Worm (Caenorhabditis elegans) whole organism, L4 larva: ENCODE measurements around the gene C31E10.11.

Experiments used
- Y105C5A.15 ChIP-seq: fragments of 200-800 bp; sonication (Bioruptor generic); IDR thresholded peaks from 2 replicates; pipeline ENCODE4 v1.3.6; 2022; ENCODE audit warnings: missing genetic modification characterization, missing compliant biosample characterization
- Y48G9A.11 ChIP-seq: fragments of 200-800 bp; sonication (Bioruptor generic); IDR thresholded peaks from 2 replicates; pipeline ENCODE4 v1.3.6; 2022; ENCODE audit warnings: missing genetic modification reagents, missing genetic modification characterization, missing compliant biosample characterization
- ZK337.2 ChIP-seq: fragments of 200-800 bp; sonication (Bioruptor generic); IDR thresholded peaks from 2 replicates; pipeline ENCODE4 v1.3.6; 2022; ENCODE audit warnings: missing genetic modification reagents, missing genetic modification characterization, missing compliant biosample characterization
- aha-1 ChIP-seq: fragments of 150-350 bp; peaks from one replicate; lab custom pipeline; 2014; ENCODE audit warnings: missing biosample characterization, missing genetic modification characterization
- ceh-28 ChIP-seq: fragments of 150-350 bp; optimal IDR thresholded peaks from 2 replicates; lab custom pipeline; 2014; ENCODE audit warnings: missing biosample characterization, missing genetic modification reagents, missing genetic modification characterization
- ceh-44 ChIP-seq: fragments of 200-800 bp; sonication (Bioruptor generic); IDR thresholded peaks from 2 replicates; pipeline ENCODE4 v1.3.6; 2022; ENCODE audit warnings: missing genetic modification reagents, missing genetic modification characterization, missing compliant biosample characterization
- ceh-82 ChIP-seq: sonication (generic microtip); optimal IDR thresholded peaks from 2 replicates; lab custom pipeline; 2017; ENCODE audit warnings: missing biosample characterization, missing genetic modification characterization
- ctbp-1 ChIP-seq: fragments of 200-800 bp; sonication (Bioruptor generic); IDR thresholded peaks from 2 replicates; pipeline ENCODE4 v1.3.6; 2022; ENCODE audit warnings: missing genetic modification reagents, missing genetic modification characterization, missing compliant biosample characterization
- daf-16 ChIP-seq, 3 experiments: sonication (generic microtip); optimal IDR thresholded peaks; 2 replicates each; lab custom pipeline; 2016 to 2017; ENCODE audit warnings: missing genetic modification characterization in 3 of 3, missing genetic modification reagents in 3 of 3, mild to moderate bottlenecking in 2 of 3, missing compliant biosample characterization in 2 of 3, missing biosample characterization in 1 of 3, moderate library complexity in 1 of 3
- dmd-6 ChIP-seq: fragments of 200-800 bp; sonication (Bioruptor generic); IDR thresholded peaks from 2 replicates; pipeline ENCODE4 v1.3.6; 2022; ENCODE audit warnings: missing genetic modification reagents, missing genetic modification characterization, missing compliant biosample characterization
- dve-1 ChIP-seq: sonication (generic microtip); optimal IDR thresholded peaks from 2 replicates; lab custom pipeline; 2017; ENCODE audit warnings: antibody characterized with exemption, mild to moderate bottlenecking, missing genetic modification characterization, missing compliant biosample characterization; ENCODE audit not compliant: insufficient read depth
- fkh-10 ChIP-seq: fragments of 150-350 bp; optimal IDR thresholded peaks from 2 replicates; lab custom pipeline; 2014; ENCODE audit warnings: missing biosample characterization, missing genetic modification reagents, missing genetic modification characterization
- hif-1 ChIP-seq, 2 experiments: sonication (generic microtip); optimal IDR thresholded peaks; 2 replicates each; lab custom pipeline; 2016 to 2017; ENCODE audit warnings: missing compliant biosample characterization in 2 of 2, missing genetic modification characterization in 2 of 2, missing genetic modification reagents in 2 of 2, missing genotype in 2 of 2, mild to moderate bottlenecking in 1 of 2
- hlh-11 ChIP-seq: fragments of 200-800 bp; sonication (Bioruptor generic); optimal IDR thresholded peaks from 2 replicates; lab custom pipeline; 2018; ENCODE audit warnings: mild to moderate bottlenecking, missing genetic modification characterization, missing compliant biosample characterization
- hlh-30 ChIP-seq: sonication (generic microtip); optimal IDR thresholded peaks from 2 replicates; lab custom pipeline; 2017; ENCODE audit warnings: antibody characterized with exemption, mild to moderate bottlenecking, missing genetic modification characterization, missing compliant biosample characterization; ENCODE audit not compliant: insufficient read depth
- hmg-1.1 ChIP-seq: fragments of 200-800 bp; sonication (Bioruptor generic); IDR thresholded peaks from 2 replicates; pipeline ENCODE4 v1.3.6; 2022; ENCODE audit warnings: missing genetic modification reagents, missing genetic modification characterization, missing compliant biosample characterization
- jun-1 ChIP-seq: fragments of 150-350 bp; optimal IDR thresholded peaks from 2 replicates; lab custom pipeline; 2014; ENCODE audit warnings: missing biosample characterization, missing genetic modification reagents, missing genetic modification characterization
- lin-39 ChIP-seq: fragments of 150-350 bp; optimal IDR thresholded peaks from 2 replicates; lab custom pipeline; 2014; ENCODE audit warnings: missing biosample characterization, missing genetic modification reagents, missing genetic modification characterization
- madf-5 ChIP-seq, 2 experiments: fragments of 200-800 bp; sonication (Bioruptor generic); IDR thresholded peaks; 2 replicates each; pipeline ENCODE4 v1.3.6; 2022; ENCODE audit warnings: missing compliant biosample characterization in 2 of 2, missing genetic modification characterization in 2 of 2
- mdl-1 ChIP-seq, 2 experiments: fragments of 150-350 bp in 1 of 2; sonication (generic microtip) in 1 of 2; optimal IDR thresholded peaks; 2 replicates each; lab custom pipeline; 2014 to 2017; ENCODE audit warnings: missing biosample characterization in 2 of 2, missing genetic modification characterization in 2 of 2
- mxl-2 ChIP-seq: fragments of 200-800 bp; sonication (Bioruptor generic); conservative IDR thresholded peaks from 2 replicates; pipeline ENCODE4 v1.3.6; 2022; ENCODE audit warnings: missing genetic modification reagents, missing genetic modification characterization, missing compliant biosample characterization
- mxl-3 ChIP-seq: fragments of 200-800 bp; sonication (Bioruptor generic); optimal IDR thresholded peaks from 2 replicates; lab custom pipeline; 2018; ENCODE audit warnings: mild to moderate bottlenecking, missing genetic modification characterization, missing compliant biosample characterization
- nhr-102 ChIP-seq: sonication (generic microtip); optimal IDR thresholded peaks from 2 replicates; lab custom pipeline; 2016; ENCODE audit warnings: mild to moderate bottlenecking, missing genetic modification characterization, moderate library complexity, missing compliant biosample characterization
- nhr-11 ChIP-seq: fragments of 150-350 bp; optimal IDR thresholded peaks from 2 replicates; lab custom pipeline; 2014; ENCODE audit warnings: missing biosample characterization, missing genetic modification characterization
- nhr-111 ChIP-seq: fragments of 200-800 bp; sonication (Bioruptor generic); optimal IDR thresholded peaks from 2 replicates; lab custom pipeline; 2018; ENCODE audit warnings: mild to moderate bottlenecking, missing genetic modification characterization, missing compliant biosample characterization
- nhr-237 ChIP-seq: sonication (generic microtip); optimal IDR thresholded peaks from 2 replicates; lab custom pipeline; 2017; ENCODE audit warnings: missing biosample characterization, missing genetic modification characterization
- nhr-25 ChIP-seq: sonication (generic microtip); optimal IDR thresholded peaks from 2 replicates; lab custom pipeline; 2017; ENCODE audit warnings: missing genetic modification characterization, mild to moderate bottlenecking, missing compliant biosample characterization, antibody characterized with exemption, moderate library complexity, borderline replicate concordance; ENCODE audit not compliant: insufficient read depth
- nhr-28 ChIP-seq: fragments of 150-350 bp; optimal IDR thresholded peaks from 2 replicates; lab custom pipeline; 2014; ENCODE audit warnings: missing biosample characterization, missing genetic modification characterization
- nhr-42 ChIP-seq: fragments of 200-800 bp; sonication (Bioruptor generic); IDR thresholded peaks from 2 replicates; pipeline ENCODE4 v1.3.6; 2022; ENCODE audit warnings: missing genetic modification characterization, missing compliant biosample characterization
- nhr-48 ChIP-seq: sonication (generic microtip); optimal IDR thresholded peaks from 2 replicates; lab custom pipeline; 2016; ENCODE audit warnings: mild to moderate bottlenecking, missing genetic modification characterization, missing compliant biosample characterization
- nhr-6 ChIP-seq: fragments of 150-350 bp; optimal IDR thresholded peaks from 2 replicates; lab custom pipeline; 2014; ENCODE audit warnings: missing biosample characterization, missing genetic modification characterization
- nhr-77 ChIP-seq: fragments of 150-350 bp; optimal IDR thresholded peaks from 2 replicates; lab custom pipeline; 2014; ENCODE audit warnings: missing biosample characterization, missing genetic modification characterization
- pha-4 ChIP-seq, 2 experiments: fragments of 150-350 bp in 1 of 2; fragments of 200-800 bp in 1 of 2; sonication (Bioruptor generic) in 1 of 2; IDR thresholded peaks in 1 of 2; optimal IDR thresholded peaks in 1 of 2; 2 replicates each; pipeline versions ENCODE4 v1.3.6 to Lab custom; 2014 to 2022; ENCODE audit warnings: missing genetic modification characterization in 2 of 2, missing genetic modification reagents in 2 of 2, missing biosample characterization in 1 of 2, missing compliant biosample characterization in 1 of 2
- php-3 ChIP-seq: fragments of 200-800 bp; sonication (Bioruptor generic); IDR thresholded peaks from 2 replicates; pipeline ENCODE4 v1.3.6; 2022; ENCODE audit warnings: missing genetic modification reagents, missing genetic modification characterization, missing compliant biosample characterization
- pqm-1 ChIP-seq: sonication (generic microtip); optimal IDR thresholded peaks from 2 replicates; lab custom pipeline; 2017; ENCODE audit warnings: missing biosample characterization, missing genetic modification characterization
- rbr-2 ChIP-seq: sonication (generic microtip); optimal IDR thresholded peaks from 2 replicates; lab custom pipeline; 2016; ENCODE audit warnings: missing genotype, missing genetic modification characterization, missing compliant biosample characterization
- snpc-4 ChIP-seq: fragments of 150-350 bp; optimal IDR thresholded peaks from 2 replicates; lab custom pipeline; 2014; ENCODE audit warnings: missing biosample characterization, missing genetic modification characterization
- spr-1 ChIP-seq: sonication (generic microtip); optimal IDR thresholded peaks from 2 replicates; lab custom pipeline; 2016; ENCODE audit warnings: mild to moderate bottlenecking, missing genetic modification characterization, missing compliant biosample characterization
- spr-3 ChIP-seq: fragments of 200-800 bp; sonication (Bioruptor generic); optimal IDR thresholded peaks from 2 replicates; lab custom pipeline; 2018; ENCODE audit warnings: mild to moderate bottlenecking, missing genetic modification characterization, missing compliant biosample characterization
- unc-62 ChIP-seq, 3 experiments: fragments of 150-350 bp in 1 of 3; sonication (generic microtip); optimal IDR thresholded peaks in 2 of 3; peaks in 1 of 3; 1 replicate in 1 of 3; 2 replicates in 2 of 3; lab custom pipeline; 2014 to 2017; ENCODE audit warnings: missing biosample characterization in 3 of 3, missing genetic modification characterization in 3 of 3, missing genetic modification reagents in 3 of 3, missing genotype in 1 of 3
- zag-1 ChIP-seq: fragments of 150-350 bp; optimal IDR thresholded peaks from 2 replicates; lab custom pipeline; 2014; ENCODE audit warnings: missing biosample characterization, missing genetic modification characterization
- zfp-2 ChIP-seq: sonication (generic microtip); optimal IDR thresholded peaks from 2 replicates; lab custom pipeline; 2016; ENCODE audit warnings: mild to moderate bottlenecking, missing genetic modification characterization, missing compliant biosample characterization
- zip-2 ChIP-seq: fragments of 150-350 bp; optimal IDR thresholded peaks from 2 replicates; lab custom pipeline; 2014; ENCODE audit warnings: missing biosample characterization, missing genetic modification characterization

C31E10.11 gene

ce11 chrX:14003538-14003937 lies 13.0 kb upstream of the C31E10.11 start (continued):
- TF ChIP-seq ctbp-1, result no peak
- no peak for TF ChIP-seq jun-1 (tag; lab: Kevin White, UChicago)
- no peak for TF ChIP-seq nhr-237 (tag; lab: Kevin White, UChicago)
- TF ChIP-seq spr-3, result no peak
- TF ChIP-seq ceh-44 (GFP tag; lab: Robert Waterston, UW), result no peak
- TF ChIP-seq zag-1, result no peak
- no peak for TF ChIP-seq ceh-28 (tag; lab: Kevin White, UChicago)
- TF ChIP-seq daf-16 (GFP tag; optimal IDR thresholded peaks at IDR 0.05; lab: Kevin White, UChicago), result no peak
- peak; percentile 62 for TF ChIP-seq daf-16 (tag; optimal IDR thresholded peaks at IDR 0.05; lab: Kevin White, UChicago)
- TF ChIP-seq pqm-1 (tag; lab: Kevin White, UChicago), result peak; percentile 24
- TF ChIP-seq Y48G9A.11 (GFP tag; lab: Robert Waterston, UW), result no peak
- TF ChIP-seq zfp-2, result no peak
- no peak for TF ChIP-seq nhr-42
- peak; percentile 80 for TF ChIP-seq nhr-28 (tag; lab: Kevin White, UChicago)

ce11 chrX:14002739-14003138 lies 12.2 kb upstream of the C31E10.11 start:
- TF ChIP-seq dmd-6 (GFP tag; lab: Robert Waterston, UW) (no peak), hif-1 (tag; optimal IDR thresholded peaks at IDR 0.05; lab: Kevin White, UChicago) (no peak), daf-16 (GFP tag; optimal IDR thresholded peaks at IDR 0.05; lab: Kevin White, UChicago) (no peak), daf-16 (tag; optimal IDR thresholded peaks at IDR 0.05; lab: Kevin White, UChicago) (peak; percentile 77), unc-62 (GFP tag; optimal IDR thresholded peaks at IDR 0.05 in 1 of 2; lab: Kevin White, UChicago) (peak in 1 of 2 experiments; percentile 32), unc-62 (tag; optimal IDR thresholded peaks at IDR 0.05; lab: Kevin White, UChicago) (no peak), aha-1 (peak; percentile 64), ceh-82 (tag; lab: Kevin White, UChicago) (no peak), zip-2 (no peak)

ce11 chrX:14001494-14001974 lies 11.0 kb upstream of the C31E10.11 start, which contains the start of gene cytb-5.1:
Gene cytb-5.1, plus strand, starts transcription at chrX:14001924.
- peak; percentile 39; the same call in 1 of the 2 replicates for TF ChIP-seq pha-4 (GFP tag; IDR thresholded peaks at IDR 0.05; lab: Robert Waterston, UW)
- peak; percentile 58 for TF ChIP-seq pha-4 (tag; optimal IDR thresholded peaks at IDR 0.05; lab: Kevin White, UChicago)
- TF ChIP-seq nhr-28 (tag; lab: Kevin White, UChicago), result peak; percentile 94
- TF ChIP-seq hlh-11 (tag; lab: Kevin White, UChicago), result peak; percentile 80
- no peak for TF ChIP-seq madf-5 (GFP tag; IDR thresholded peaks at IDR 0.05; lab: Robert Waterston, UW)
- TF ChIP-seq snpc-4 (tag; lab: Kevin White, UChicago), result no peak
- TF ChIP-seq ZK337.2 (GFP tag; lab: Robert Waterston, UW), result no peak
- TF ChIP-seq spr-1 (tag; lab: Kevin White, UChicago), result no peak
- TF ChIP-seq hmg-1.1 (GFP tag; lab: Robert Waterston, UW), result peak; percentile 54; the same call in 1 of the 2 replicates
- TF ChIP-seq nhr-6 (tag; lab: Kevin White, UChicago), result peak; percentile 67
- TF ChIP-seq Y48G9A.11 (GFP tag; lab: Robert Waterston, UW), result no peak
- peak; percentile 84 for TF ChIP-seq nhr-102 (tag; lab: Kevin White, UChicago)
- TF ChIP-seq lin-39 (tag; lab: Kevin White, UChicago), result no peak
- peak; percentile 15 for TF ChIP-seq nhr-11 (tag; lab: Kevin White, UChicago)
- no peak for TF ChIP-seq nhr-111
- 0 out of 2 replicates have a peak, but pooled peaks have one; percentile 18 for TF ChIP-seq php-3 (GFP tag; lab: Robert Waterston, UW)
- peak in 1 of 2 experiments; percentile 7 for TF ChIP-seq daf-16 (GFP tag; optimal IDR thresholded peaks at IDR 0.05; lab: Kevin White, UChicago)
- TF ChIP-seq daf-16 (tag; optimal IDR thresholded peaks at IDR 0.05; lab: Kevin White, UChicago), result peak; percentile 86
- peak; percentile 68 for TF ChIP-seq dve-1 (tag; lab: Kevin White, UChicago)
- TF ChIP-seq Y105C5A.15, result no peak
- TF ChIP-seq jun-1 (tag; lab: Kevin White, UChicago), result no peak
- TF ChIP-seq aha-1, result peak; percentile 39
- TF ChIP-seq mxl-3 (GFP tag; lab: Kevin White, UChicago), result peak; percentile 18
- TF ChIP-seq dmd-6 (GFP tag; lab: Robert Waterston, UW), result peak; percentile 58
- peak in 1 of 2 experiments; percentile 2 for TF ChIP-seq hif-1 (tag; optimal IDR thresholded peaks at IDR 0.05; lab: Kevin White, UChicago)
- peak in 1 of 2 experiments; percentile 75 for TF ChIP-seq mdl-1 (tag; optimal IDR thresholded peaks at IDR 0.05; lab: Kevin White, UChicago)
- TF ChIP-seq unc-62 (GFP tag; optimal IDR thresholded peaks at IDR 0.05 in 1 of 2; lab: Kevin White, UChicago), result peak in 1 of 2 experiments; percentile 70
- no peak for TF ChIP-seq unc-62 (tag; optimal IDR thresholded peaks at IDR 0.05; lab: Kevin White, UChicago)
- TF ChIP-seq nhr-48 (tag; lab: Kevin White, UChicago), result peak; percentile 34
- TF ChIP-seq zip-2, result no peak
- peak; percentile 4 for TF ChIP-seq nhr-25 (tag; lab: Kevin White, UChicago)
- TF ChIP-seq hlh-30 (tag; lab: Kevin White, UChicago), result peak; percentile 71
- no peak for TF ChIP-seq mxl-2 (GFP tag; lab: Robert Waterston, UW)
- TF ChIP-seq rbr-2 (tag; lab: Kevin White, UChicago), result peak; percentile 16
- no peak for TF ChIP-seq nhr-237 (tag; lab: Kevin White, UChicago)
- peak; percentile 69 for TF ChIP-seq pqm-1 (tag; lab: Kevin White, UChicago)
- TF ChIP-seq nhr-77, result peak; percentile 36
- TF ChIP-seq fkh-10 (GFP tag; lab: Kevin White, UChicago), result no peak
